Fruit fly (Drosophila melanogaster) S2 (cell line): ENCODE measurements around the gene CG11353.

Experiments used
- CG8478 ChIP-seq: fragments of >200 bp; optimal IDR thresholded peaks from 2 replicates; lab custom pipeline; 2018
- CTCF ChIP-seq, 2 experiments: fragments of >200 bp; optimal IDR thresholded peaks; 2 replicates each; lab custom pipeline; 2018

CG11353 gene

dm6 chr3L:4550153-4550802 lies 17.3 kb downstream of the CG11353 start:
- TF ChIP-seq CTCF (optimal IDR thresholded peaks at IDR 0.05; lab: Kevin White, UChicago) (no peak), CG8478 (lab: Kevin White, UChicago) (no peak)

DNA sequence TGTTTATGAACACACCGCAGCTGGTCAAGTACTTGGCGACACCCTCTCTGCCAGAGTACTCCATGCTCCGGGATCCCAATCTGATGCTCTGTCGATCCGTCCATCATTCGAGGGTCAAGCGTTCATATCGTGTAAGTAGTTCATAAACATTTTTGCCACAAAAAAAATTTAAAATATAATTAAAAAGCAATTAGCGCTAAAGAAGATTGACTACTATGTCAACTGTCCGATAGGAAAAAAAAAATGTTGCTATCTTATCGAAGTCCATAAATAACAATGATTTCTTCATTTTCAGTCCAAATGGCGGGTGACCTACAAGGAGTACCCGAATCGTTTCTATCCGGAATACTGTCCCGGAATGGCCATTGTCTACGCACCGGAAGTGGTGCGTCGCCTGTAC lies 18.8 kb downstream of the CG11353 start:
- TF ChIP-seq CTCF (optimal IDR thresholded peaks at IDR 0.05; lab: Kevin White, UChicago): no peak
- TF ChIP-seq CG8478 (lab: Kevin White, UChicago): no peak

DNA sequence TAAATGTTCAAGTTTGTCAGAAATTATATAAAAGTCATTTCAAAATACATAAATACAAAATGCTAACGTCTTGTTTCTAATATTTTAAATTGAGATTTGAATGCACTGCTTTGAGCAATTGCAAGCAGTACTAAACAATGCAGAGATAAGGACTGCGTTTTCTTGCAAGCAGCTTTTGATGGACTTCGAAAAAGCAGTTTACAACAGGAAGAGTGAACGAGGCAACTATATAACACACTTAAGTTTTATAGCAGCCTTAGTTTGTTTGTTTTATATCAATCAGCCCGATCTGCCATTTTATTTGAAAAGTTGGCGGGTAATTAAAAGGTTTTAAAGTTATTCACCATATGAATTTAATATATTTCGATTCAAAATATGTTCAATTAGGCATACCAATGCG lies 20.4 kb downstream of the CG11353 start:
- peak; percentile 26 to 52 for TF ChIP-seq CTCF (optimal IDR thresholded peaks at IDR 0.05; lab: Kevin White, UChicago)
- no peak for TF ChIP-seq CG8478 (lab: Kevin White, UChicago)

DNA sequence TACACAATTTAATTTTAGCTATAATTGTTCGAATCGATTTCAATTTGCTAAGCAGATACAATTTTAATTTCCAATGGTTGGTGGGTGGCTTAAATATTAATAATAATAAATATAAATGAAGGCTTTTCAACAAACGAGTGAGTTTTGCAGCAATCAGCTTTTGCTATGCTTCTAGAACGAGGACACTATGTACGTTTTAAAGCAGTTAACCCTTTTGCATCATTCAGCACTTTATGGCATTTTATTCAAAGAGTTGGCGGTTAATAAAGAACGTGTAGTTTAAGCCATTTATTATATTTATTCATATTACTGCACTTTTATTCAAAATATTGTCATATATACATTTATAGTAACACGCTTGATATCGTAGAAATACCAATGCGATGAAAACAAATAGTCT lies 21.2 kb downstream of the CG11353 start:
- no peak for TF ChIP-seq CTCF (optimal IDR thresholded peaks at IDR 0.05; lab: Kevin White, UChicago)
- no peak for TF ChIP-seq CG8478 (lab: Kevin White, UChicago)

DNA sequence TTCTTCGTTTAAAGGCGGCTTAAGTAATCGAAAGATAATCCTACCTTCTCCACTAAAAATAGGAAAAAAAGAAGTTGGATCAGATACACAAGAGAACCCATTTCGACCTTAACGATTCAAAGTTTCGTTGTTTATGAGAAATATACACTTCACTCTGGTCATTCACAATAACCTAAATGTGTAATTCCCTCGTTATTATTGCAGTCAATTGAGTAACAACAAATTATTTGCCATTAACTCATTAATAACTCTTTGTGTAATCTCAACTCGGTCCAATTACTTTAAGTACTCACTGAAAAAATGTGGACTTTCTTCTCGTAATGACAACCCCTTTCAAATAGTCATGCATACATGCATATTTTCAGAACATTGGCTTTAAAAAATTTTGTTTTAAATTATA lies 22.2 kb downstream of the CG11353 start, which contains the start of gene CG33777:
Gene CG33777 (minus strand): TSS at position 101 of the 400 bp plus-strand sequence.
- no peak for TF ChIP-seq CG8478 (lab: Kevin White, UChicago)
- TF ChIP-seq CTCF (optimal IDR thresholded peaks at IDR 0.05; lab: Kevin White, UChicago): no peak

DNA sequence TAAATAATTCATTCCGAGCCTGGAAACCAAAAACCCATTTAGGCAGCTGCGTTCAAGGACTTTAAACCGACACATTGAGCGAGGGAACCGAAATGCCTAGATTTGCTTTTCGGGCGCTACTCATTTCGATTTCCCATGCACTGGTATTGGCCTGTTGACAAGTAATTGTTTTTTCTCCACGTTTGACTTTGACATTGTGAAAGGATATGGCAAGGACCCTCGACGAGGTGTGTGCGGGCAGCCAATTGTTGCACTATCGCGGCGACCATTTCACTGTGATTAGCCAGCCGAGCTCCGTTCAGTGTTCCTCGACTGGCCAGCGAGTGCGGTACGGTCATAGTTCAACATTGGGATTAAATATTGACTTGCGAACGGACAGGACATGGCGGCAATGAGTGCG lies 22.8 kb downstream of the CG11353 start, which contains the start of gene CG42540:
Gene CG42540 (plus strand): TSS at position 301 of the 400 bp plus-strand sequence.
- TF ChIP-seq CG8478 (lab: Kevin White, UChicago) (no peak), CTCF (optimal IDR thresholded peaks at IDR 0.05; lab: Kevin White, UChicago) (no peak)

DNA sequence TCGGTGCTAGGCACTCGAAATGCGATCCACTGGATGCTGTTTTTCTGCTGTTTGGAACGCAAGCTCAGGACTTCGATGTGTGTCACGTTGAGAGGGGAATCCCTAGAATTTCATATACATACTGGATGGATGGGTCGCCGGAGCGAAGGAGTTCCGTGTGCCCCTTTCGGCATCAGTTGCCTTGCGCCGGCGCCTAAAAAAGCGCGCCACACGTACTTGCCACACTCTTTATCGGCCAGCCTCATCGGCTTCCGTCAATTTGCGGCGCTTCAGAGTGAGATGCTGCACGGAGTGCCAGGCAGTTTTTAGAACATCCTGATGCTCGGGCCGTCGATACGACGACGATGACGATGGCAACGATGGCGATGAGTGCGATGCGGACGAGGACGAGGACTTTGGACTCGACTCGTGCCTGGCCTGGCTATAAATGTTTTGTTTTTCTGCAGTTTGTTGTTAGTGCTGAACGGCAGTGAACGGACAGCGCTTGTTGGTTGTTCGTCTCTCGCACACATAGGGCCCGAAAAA lies 23.9 kb downstream of the CG11353 start:
- TF ChIP-seq CTCF (optimal IDR thresholded peaks at IDR 0.05; lab: Kevin White, UChicago) (no peak), CG8478 (lab: Kevin White, UChicago) (no peak)

- TF ChIP-seq CG8478 (lab: Kevin White, UChicago): no peak
- TF ChIP-seq CTCF (optimal IDR thresholded peaks at IDR 0.05; lab: Kevin White, UChicago): no peak
These were observed 41.5 kb downstream of the CG11353 start for dm6 chr3L:4574439-4574838.

- TF ChIP-seq CG8478 (lab: Kevin White, UChicago) (no peak), CTCF (optimal IDR thresholded peaks at IDR 0.05; lab: Kevin White, UChicago) (no peak)
These were observed 42.4 kb downstream of the CG11353 start for dm6 chr3L:4575392-4575791.
